Worm (Caenorhabditis elegans): ENCODE measurements around the gene K02H11.4.

K02H11.4 gene

ce11 chrV:1553004-1553403, 21.9 kb upstream of the K02H11.4 start, which contains the start of gene srsx-8:
Gene srsx-8 (minus strand): TSS chrV:1553104.
- TF ChIP-seq ztf-1 (GFP tag; conservative IDR thresholded peaks at IDR 0.05), result no peak
- no peak for TF ChIP-seq mdl-1 (tag; optimal IDR thresholded peaks at IDR 0.05)
- TF ChIP-seq lin-39 (tag; optimal IDR thresholded peaks at IDR 0.05), result no peak
- TF ChIP-seq ztf-4 (tag; optimal IDR thresholded peaks at IDR 0.05), result no peak
- no peak for TF ChIP-seq unc-39 (tag; optimal IDR thresholded peaks at IDR 0.05)
- no peak for TF ChIP-seq alr-1 (tag; optimal IDR thresholded peaks at IDR 0.05)
- no peak for TF ChIP-seq R02D3.7 (tag; optimal IDR thresholded peaks at IDR 0.05)
- no peak for TF ChIP-seq crh-2 (tag; optimal IDR thresholded peaks at IDR 0.05)
- no peak for TF ChIP-seq F13H6.1 (tag; optimal IDR thresholded peaks at IDR 0.05)
- TF ChIP-seq peb-1 (tag; optimal IDR thresholded peaks at IDR 0.05), result no peak
- TF ChIP-seq nhr-21 (tag; optimal IDR thresholded peaks at IDR 0.05), result no peak
- TF ChIP-seq mbf-1 (tag; optimal IDR thresholded peaks at IDR 0.05), result no peak
- TF ChIP-seq lin-11 (tag; optimal IDR thresholded peaks at IDR 0.05), result no peak
- no peak for TF ChIP-seq sem-4 (tag; optimal IDR thresholded peaks at IDR 0.05)
- TF ChIP-seq nhr-77 (tag; optimal IDR thresholded peaks at IDR 0.05), result no peak
- TF ChIP-seq nhr-25 (tag; optimal IDR thresholded peaks at IDR 0.05), result no peak

ce11 chrV:1551143-1551542, 20.1 kb upstream of the K02H11.4 start:
- TF ChIP-seq nhr-12 (tag; optimal IDR thresholded peaks at IDR 0.05), result no peak
- no peak for TF ChIP-seq ztf-11 (tag; optimal IDR thresholded peaks at IDR 0.05)
- TF ChIP-seq ama-1 (optimal IDR thresholded peaks at IDR 0.05), result no peak
- TF ChIP-seq nhr-23 (tag; optimal IDR thresholded peaks at IDR 0.05), result no peak
- no peak for TF ChIP-seq nhr-25 (tag; optimal IDR thresholded peaks at IDR 0.05)
- TF ChIP-seq nhr-21 (tag; optimal IDR thresholded peaks at IDR 0.05), result no peak
- no peak for TF ChIP-seq sma-3 (GFP tag; optimal IDR thresholded peaks at IDR 0.05)
- TF ChIP-seq alr-1 (tag; optimal IDR thresholded peaks at IDR 0.05), result no peak
- TF ChIP-seq sem-4 (tag; optimal IDR thresholded peaks at IDR 0.05), result no peak
- no peak for TF ChIP-seq nhr-129 (tag; optimal IDR thresholded peaks at IDR 0.05)
- TF ChIP-seq crh-2 (tag; optimal IDR thresholded peaks at IDR 0.05), result no peak
- no peak for TF ChIP-seq peb-1 (tag; optimal IDR thresholded peaks at IDR 0.05)
- TF ChIP-seq C34F6.9 (tag; optimal IDR thresholded peaks at IDR 0.05), result no peak
- no peak for TF ChIP-seq ztf-4 (tag; optimal IDR thresholded peaks at IDR 0.05)
- no peak for TF ChIP-seq mbf-1 (tag; optimal IDR thresholded peaks at IDR 0.05)
- no peak for TF ChIP-seq unc-55 (GFP tag; optimal IDR thresholded peaks at IDR 0.05)
- TF ChIP-seq ZK546.5 (tag; optimal IDR thresholded peaks at IDR 0.05), result no peak
- no peak for TF ChIP-seq ztf-1 (GFP tag; conservative IDR thresholded peaks at IDR 0.05)
- TF ChIP-seq mab-5 (tag; optimal IDR thresholded peaks at IDR 0.05), result no peak

- TF ChIP-seq ama-1 (optimal IDR thresholded peaks at IDR 0.05), result no peak
- TF ChIP-seq nhr-10 (tag; optimal IDR thresholded peaks at IDR 0.05), result no peak
- TF ChIP-seq fos-1 (tag; optimal IDR thresholded peaks at IDR 0.05), result no peak
- no peak for TF ChIP-seq lin-13 (GFP tag; optimal IDR thresholded peaks at IDR 0.05)
- TF ChIP-seq gmeb-1 (tag; optimal IDR thresholded peaks at IDR 0.05), result no peak
- TF ChIP-seq Y55F3AM.14 (GFP tag; optimal IDR thresholded peaks at IDR 0.05), result no peak
- no peak for TF ChIP-seq alr-1 (tag; optimal IDR thresholded peaks at IDR 0.05)
- TF ChIP-seq mdl-1 (tag; optimal IDR thresholded peaks at IDR 0.05), result no peak
- no peak for TF ChIP-seq nhr-12 (tag; optimal IDR thresholded peaks at IDR 0.05)
- TF ChIP-seq ZK546.5 (tag; optimal IDR thresholded peaks at IDR 0.05), result no peak
- TF ChIP-seq C34F6.9 (tag; optimal IDR thresholded peaks at IDR 0.05), result no peak
- TF ChIP-seq aly-2 (tag; optimal IDR thresholded peaks at IDR 0.05), result no peak
- no peak for TF ChIP-seq ztf-4 (tag; optimal IDR thresholded peaks at IDR 0.05)
- no peak for TF ChIP-seq elt-1 (tag; optimal IDR thresholded peaks at IDR 0.05)
Measured at ce11 chrV:1550697-1551096, 19.6 kb upstream of the K02H11.4 start.

- TF ChIP-seq blmp-1 (tag; optimal IDR thresholded peaks at IDR 0.05; ENCODE audit: insufficient read depth) (no peak), lsy-2 (tag; optimal IDR thresholded peaks at IDR 0.05) (no peak), unc-39 (tag; optimal IDR thresholded peaks at IDR 0.05) (no peak), aly-2 (tag; optimal IDR thresholded peaks at IDR 0.05) (no peak), sem-4 (tag; optimal IDR thresholded peaks at IDR 0.05) (no peak), F13H6.1 (tag; optimal IDR thresholded peaks at IDR 0.05) (no peak), ztf-4 (tag; optimal IDR thresholded peaks at IDR 0.05) (no peak), gmeb-1 (tag; optimal IDR thresholded peaks at IDR 0.05) (no peak), elt-1 (tag; optimal IDR thresholded peaks at IDR 0.05) (no peak), crh-2 (tag; optimal IDR thresholded peaks at IDR 0.05) (no peak), mdl-1 (tag; optimal IDR thresholded peaks at IDR 0.05) (no peak), nhr-237 (tag; optimal IDR thresholded peaks at IDR 0.05) (no peak), fos-1 (tag; optimal IDR thresholded peaks at IDR 0.05) (no peak), snpc-4 (tag; optimal IDR thresholded peaks at IDR 0.05) (no peak)
Measured at ce11 chrV:1547843-1548242, 16.8 kb upstream of the K02H11.4 start, which contains the start of gene F52F10.2. Gene F52F10.2 (plus strand): TSS chrV:1548143.

Measured in whole organism, L2 larva.